Worm (Caenorhabditis elegans) whole organism, L3 larva: ENCODE data around the gene Y6G8.8.
"Not testable (repeated sequence)": the region's sequence is repeated elsewhere in the genome, so short reads cannot be mapped to it uniquely, and the experiment has no call there.

Experiments used
- R02D3.7 ChIP-seq: fragments of 150-350 bp; optimal IDR thresholded peaks from 2 replicates; lab custom pipeline; 2014; ENCODE audit warnings: missing biosample characterization, missing genetic modification characterization
- ZK546.5 ChIP-seq: sonication (generic microtip); optimal IDR thresholded peaks from 2 replicates; lab custom pipeline; 2017; ENCODE audit warnings: missing biosample characterization, missing genetic modification characterization
- aly-2 ChIP-seq: fragments of 150-350 bp; optimal IDR thresholded peaks from 2 replicates; lab custom pipeline; 2014; ENCODE audit warnings: missing biosample characterization, missing genetic modification characterization
- ceh-16 ChIP-seq: sonication (generic microtip); optimal IDR thresholded peaks from 2 replicates; lab custom pipeline; 2017; ENCODE audit warnings: missing biosample characterization, missing genetic modification characterization
- ceh-28 ChIP-seq: fragments of 150-350 bp; optimal IDR thresholded peaks from 2 replicates; lab custom pipeline; 2014; ENCODE audit warnings: missing biosample characterization, missing genetic modification reagents, missing genetic modification characterization
- daf-12 ChIP-seq: fragments of 150-350 bp; optimal IDR thresholded peaks from 2 replicates; lab custom pipeline; 2014; ENCODE audit warnings: missing biosample characterization, missing genetic modification reagents, missing genetic modification characterization
- elt-1 ChIP-seq: fragments of 150-350 bp; optimal IDR thresholded peaks from 2 replicates; lab custom pipeline; 2014; ENCODE audit warnings: missing biosample characterization, missing genetic modification characterization
- elt-2 ChIP-seq: sonication (generic microtip); optimal IDR thresholded peaks from 2 replicates; lab custom pipeline; 2016; ENCODE audit warnings: missing genetic modification reagents, mild to moderate bottlenecking, missing genetic modification characterization, missing compliant biosample characterization
- fkh-10 ChIP-seq: sonication (generic microtip); optimal IDR thresholded peaks from 2 replicates; lab custom pipeline; 2017; ENCODE audit warnings: missing biosample characterization, missing genetic modification reagents, missing genetic modification characterization
- fos-1 ChIP-seq: fragments of 150-350 bp; optimal IDR thresholded peaks from 2 replicates; lab custom pipeline; 2014; ENCODE audit warnings: missing biosample characterization, missing genetic modification characterization
- nhr-12 ChIP-seq: fragments of 150-350 bp; optimal IDR thresholded peaks from 2 replicates; lab custom pipeline; 2014; ENCODE audit warnings: missing biosample characterization, missing genetic modification characterization
- nhr-237 ChIP-seq: fragments of 150-350 bp; optimal IDR thresholded peaks from 2 replicates; lab custom pipeline; 2014; ENCODE audit warnings: missing biosample characterization, missing genetic modification characterization
- nhr-43 ChIP-seq: sonication (generic microtip); optimal IDR thresholded peaks from 2 replicates; lab custom pipeline; 2016; ENCODE audit warnings: mild to moderate bottlenecking, missing genetic modification characterization, missing compliant biosample characterization; ENCODE audit not compliant: poor library complexity, severe bottlenecking
- nhr-67 ChIP-seq: fragments of 150-350 bp; optimal IDR thresholded peaks from 2 replicates; lab custom pipeline; 2014; ENCODE audit warnings: missing biosample characterization, missing genetic modification characterization
- nhr-77 ChIP-seq: fragments of 150-350 bp; optimal IDR thresholded peaks from 2 replicates; lab custom pipeline; 2014; ENCODE audit warnings: missing biosample characterization, missing genetic modification characterization
- pha-4 ChIP-seq: fragments of 150-350 bp; optimal IDR thresholded peaks from 2 replicates; lab custom pipeline; 2014; ENCODE audit warnings: missing biosample characterization, missing genetic modification reagents, missing genetic modification characterization
- pqm-1 ChIP-seq: fragments of 150-350 bp; optimal IDR thresholded peaks from 2 replicates; lab custom pipeline; 2017; ENCODE audit warnings: missing biosample characterization, missing genetic modification characterization, inconsistent platforms
- skn-1 ChIP-seq: fragments of 150-350 bp; optimal IDR thresholded peaks from 2 replicates; lab custom pipeline; 2014; ENCODE audit warnings: missing biosample characterization, missing genetic modification characterization
- tbx-2 ChIP-seq: sonication (generic microtip); optimal IDR thresholded peaks from 2 replicates; lab custom pipeline; 2016; ENCODE audit warnings: mild to moderate bottlenecking, missing genetic modification characterization, missing compliant biosample characterization
- unc-39 ChIP-seq: sonication (generic microtip); optimal IDR thresholded peaks from 4 replicates; lab custom pipeline; 2017; ENCODE audit warnings: missing biosample characterization, missing genetic modification characterization
- unc-62 ChIP-seq: fragments of 150-350 bp; sonication (generic microtip); optimal IDR thresholded peaks from 4 replicates; lab custom pipeline; 2014; ENCODE audit warnings: missing biosample characterization, missing genetic modification reagents, missing genetic modification characterization
- zag-1 ChIP-seq: fragments of 150-350 bp; optimal IDR thresholded peaks from 2 replicates; lab custom pipeline; 2014; ENCODE audit warnings: missing biosample characterization, missing genetic modification characterization
- ztf-11 ChIP-seq: fragments of 150-350 bp; optimal IDR thresholded peaks from 2 replicates; lab custom pipeline; 2014; ENCODE audit warnings: missing biosample characterization, missing genetic modification characterization
- ztf-4 ChIP-seq: fragments of 150-350 bp; optimal IDR thresholded peaks from 2 replicates; lab custom pipeline; 2014; ENCODE audit warnings: missing biosample characterization, missing genetic modification characterization

Gene Y6G8.8

DNA sequence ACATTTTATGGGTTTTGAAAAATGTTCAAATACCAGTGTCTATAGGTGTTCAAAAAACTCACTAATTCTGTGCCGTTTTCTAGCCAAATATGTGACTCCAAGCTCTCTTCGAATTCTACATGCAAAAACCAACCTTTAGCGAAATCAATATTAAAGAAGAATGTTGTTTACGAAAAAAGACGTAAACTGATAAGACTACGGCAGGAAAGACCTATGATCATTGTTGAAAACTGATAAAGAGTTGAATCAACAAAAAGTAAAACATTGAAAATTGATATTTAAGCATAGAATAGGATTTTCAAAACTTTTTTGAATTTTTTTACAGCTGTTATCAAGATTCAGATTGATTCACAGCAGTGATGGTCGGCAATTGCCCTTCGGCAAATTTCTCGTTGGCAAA is 21.6 kb upstream of the Y6G8.8 start, which contains the start of gene Y6G8.2:
Y6G8.2 (minus strand) TSS at position 147 of the 400 bp plus-strand sequence.
- TF ChIP-seq aly-2 (tag; lab: Kevin White, UChicago) (no peak), nhr-67 (no peak), pqm-1 (peak; percentile 80), elt-2 (peak; percentile 88), pha-4 (tag; lab: Kevin White, UChicago) (peak; percentile 61)

DNA sequence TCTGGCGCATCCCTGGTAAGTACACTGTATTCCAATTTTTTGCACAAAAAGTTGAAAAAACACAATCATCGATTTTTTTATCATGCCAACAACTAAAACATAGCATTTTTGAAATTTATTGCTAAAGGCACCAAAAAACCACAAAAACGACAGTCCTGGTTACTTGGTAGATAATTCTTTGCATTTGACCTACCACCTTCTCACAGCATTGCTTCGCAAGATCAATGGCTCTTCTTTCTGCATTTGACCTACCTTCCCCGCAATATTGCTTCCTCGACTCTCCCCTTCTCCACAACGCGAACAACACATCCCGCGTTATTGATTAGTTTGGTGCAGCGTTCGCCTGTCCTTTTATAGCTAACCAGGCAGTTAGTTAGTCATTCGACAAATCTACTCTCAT is 18.8 kb upstream of the Y6G8.8 start, which contains the start of gene ztf-25:
ztf-25 (plus strand) TSS at position 301 of the 400 bp plus-strand sequence.
- TF ChIP-seq unc-62 (no peak), ceh-16 (tag; lab: Kevin White, UChicago) (no peak)
- TF ChIP-seq, all 47 proteins: peak for 0

DNA sequence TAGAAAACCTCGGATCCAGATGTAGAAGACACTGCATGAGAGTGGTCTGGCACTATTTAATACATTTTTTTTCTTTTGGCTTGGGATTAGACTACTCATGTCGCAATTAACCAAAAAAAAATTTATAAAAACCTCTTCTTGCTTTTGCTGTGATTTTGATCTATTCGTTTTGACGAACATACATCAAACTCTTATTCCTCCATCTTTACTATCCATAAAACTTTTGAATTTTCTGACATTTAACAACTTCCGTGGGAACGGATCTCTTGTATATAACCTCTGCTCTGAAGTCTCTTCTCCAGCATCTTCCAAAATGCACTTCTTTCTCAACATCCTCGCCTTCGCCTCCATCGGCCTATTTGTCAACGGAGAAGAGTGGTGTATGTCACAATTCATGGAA is 14.3 kb upstream of the Y6G8.8 start, which contains the start of gene Y6G8.16:
Y6G8.16 (plus strand) TSS at position 301 of the 400 bp plus-strand sequence.
- TF ChIP-seq tbx-2 (tag; lab: Kevin White, UChicago); nhr-237; pqm-1: not testable (repeated sequence)

DNA sequence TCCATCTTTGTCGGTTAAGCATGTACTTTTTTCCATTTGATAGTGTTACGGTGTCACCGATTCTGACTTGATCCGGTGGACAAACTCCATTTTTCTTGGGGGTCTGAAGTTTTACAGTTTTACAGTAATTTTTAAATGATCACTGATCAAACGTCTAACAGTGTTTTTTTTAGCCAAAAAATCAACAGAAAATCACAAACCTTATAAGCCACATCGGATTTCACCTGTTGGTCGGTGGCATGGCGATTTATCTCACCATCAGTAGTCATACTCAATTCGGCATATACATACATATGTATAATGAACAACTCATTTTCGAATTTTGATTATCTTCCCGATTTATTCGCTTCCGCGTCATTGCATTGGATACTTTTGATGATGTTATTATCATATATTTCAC is 12.6 kb upstream of the Y6G8.8 start, which contains the start of gene srz-91:
srz-91 (plus strand) TSS at position 301 of the 400 bp plus-strand sequence.
- TF ChIP-seq unc-39 (tag; lab: Kevin White, UChicago) (no peak), ceh-28 (no peak), nhr-12 (tag; lab: Kevin White, UChicago) (no peak), unc-62 (no peak)

DNA sequence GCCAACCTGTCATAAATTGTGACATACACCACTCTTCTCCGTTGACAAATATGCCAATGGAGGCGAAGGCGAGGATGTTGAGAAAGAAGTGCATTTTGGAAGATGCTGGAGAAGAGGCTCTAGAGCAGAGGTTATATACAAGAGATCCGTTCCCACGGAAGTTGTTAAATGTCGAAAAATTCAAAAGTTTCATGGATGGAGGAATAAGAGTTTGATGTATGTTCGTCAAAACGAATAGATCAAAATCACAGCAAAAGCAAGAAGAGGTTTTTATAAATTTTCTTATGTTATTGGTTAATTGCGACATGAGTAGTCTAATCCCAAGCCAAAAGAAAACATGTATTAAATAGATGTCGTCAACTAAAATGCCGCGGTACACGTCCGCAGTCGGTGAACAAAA is 9.9 kb upstream of the Y6G8.8 start, which contains the start of gene Y6G8.15:
Y6G8.15 (minus strand) TSS at position 101 of the 400 bp plus-strand sequence.
- not testable (repeated sequence) for TF ChIP-seq fkh-10 (GFP tag; lab: Kevin White, UChicago); tbx-2 (tag; lab: Kevin White, UChicago); ZK546.5 (tag; lab: Kevin White, UChicago)

DNA sequence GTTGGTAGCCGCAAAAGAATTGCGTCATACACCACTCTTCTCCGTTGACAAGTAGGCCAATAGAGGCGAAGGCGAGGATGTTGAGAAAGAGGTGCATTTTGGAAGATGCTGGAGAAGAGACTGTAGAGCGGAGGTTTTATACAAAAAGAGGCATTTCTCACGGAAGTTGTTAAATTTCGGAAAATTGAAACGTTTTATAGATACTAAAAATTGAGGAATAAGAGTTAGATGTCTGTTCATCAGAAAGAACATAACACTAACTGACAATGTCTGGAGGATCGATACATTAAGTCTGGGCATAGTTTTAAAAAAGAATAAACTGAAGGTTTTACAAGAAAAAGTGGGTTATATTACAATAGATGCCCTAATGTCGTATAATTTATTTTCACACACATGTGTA is 6.1 kb upstream of the Y6G8.8 start, which contains the start of gene Y6G8.14:
Y6G8.14 (minus strand) TSS at position 101 of the 400 bp plus-strand sequence.
- TF ChIP-seq nhr-67, result no peak
- no peak for TF ChIP-seq pqm-1
- TF ChIP-seq ceh-28, result no peak
- no peak for TF ChIP-seq tbx-2 (tag; lab: Kevin White, UChicago)
- no peak for TF ChIP-seq elt-1
- no peak for TF ChIP-seq ztf-4 (tag; lab: Kevin White, UChicago)
- TF ChIP-seq nhr-43 (tag; lab: Kevin White, UChicago), result no peak
- no peak for TF ChIP-seq R02D3.7
- TF ChIP-seq ztf-11 (tag; lab: Kevin White, UChicago), result no peak
- TF ChIP-seq fos-1, result no peak
- TF ChIP-seq, all 47 proteins: peak for 0

DNA sequence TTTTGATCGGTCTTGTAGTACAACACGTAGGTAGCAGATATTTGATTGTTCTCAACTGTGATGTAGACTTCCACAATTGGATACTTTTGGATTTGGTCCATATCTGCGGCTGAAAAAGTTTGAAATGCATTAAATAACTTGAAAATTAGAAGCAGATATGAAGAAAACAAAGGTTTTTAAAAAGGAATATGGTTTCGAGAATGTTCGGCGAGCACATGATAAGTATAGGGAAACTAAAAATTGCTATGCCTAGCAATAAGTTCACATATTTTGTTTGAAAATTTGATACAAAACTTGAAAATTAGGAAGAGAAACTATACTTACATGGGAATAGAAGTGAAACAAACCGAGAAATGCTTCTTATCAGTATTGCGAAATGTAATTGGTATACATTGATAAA is 4.8 kb upstream of the Y6G8.8 start, which contains the start of gene Y6G8.5:
Y6G8.5 (minus strand) TSS at position 101 of the 400 bp plus-strand sequence.
- no peak for TF ChIP-seq skn-1 (tag; lab: Kevin White, UChicago)
- TF ChIP-seq, all 47 proteins: peak for 0

DNA sequence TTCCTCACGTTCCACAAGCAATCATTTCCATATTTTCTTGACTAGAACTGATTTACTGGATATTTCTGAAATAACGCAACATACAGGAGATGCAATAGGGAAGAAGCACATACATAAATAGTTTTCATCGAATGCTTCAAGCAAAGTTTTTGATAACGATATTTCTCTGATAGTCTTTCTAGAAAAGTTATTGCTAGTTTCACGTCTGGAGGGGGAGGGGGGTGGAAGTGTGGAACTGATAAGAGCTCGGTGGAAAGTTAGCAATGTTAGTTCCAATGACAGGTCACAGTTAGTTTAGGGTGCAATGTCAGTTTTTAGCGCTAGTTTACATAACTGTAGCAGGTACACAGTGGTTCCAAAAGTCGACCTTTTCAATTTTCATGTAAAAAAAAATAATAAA is 3.6 kb upstream of the Y6G8.8 start, which contains the start of gene Y6G8.6:
Y6G8.6 (minus strand) TSS at position 98 of the 400 bp plus-strand sequence.
- TF ChIP-seq elt-2 (peak; percentile 83), daf-12 (no peak)

DNA sequence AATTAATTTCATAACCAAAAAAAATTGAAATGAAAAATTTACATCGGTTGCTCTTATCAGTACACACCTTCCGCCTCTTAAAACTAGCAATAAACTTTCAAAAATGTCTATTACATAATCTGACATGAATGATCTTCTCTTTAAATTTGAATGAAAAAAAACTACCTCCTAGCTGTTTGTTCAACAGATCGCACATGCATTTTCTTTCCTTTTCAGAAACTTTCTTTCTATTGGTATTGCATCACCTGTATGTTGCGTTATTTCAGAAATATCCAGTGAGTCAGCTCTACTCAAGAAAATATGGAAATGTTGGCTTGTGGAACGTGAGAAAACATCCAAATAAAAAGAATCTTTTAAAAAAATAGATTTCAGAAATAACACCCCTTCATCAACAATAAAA is 2.9 kb downstream of the Y6G8.8 start, which contains the start of gene F57G4.1:
F57G4.1 (plus strand) TSS at position 301 of the 400 bp plus-strand sequence.
- no peak for TF ChIP-seq ZK546.5 (tag; lab: Kevin White, UChicago)
- no peak for TF ChIP-seq ztf-4 (tag; lab: Kevin White, UChicago)
- no peak for TF ChIP-seq unc-62
- TF ChIP-seq aly-2 (tag; lab: Kevin White, UChicago), result no peak
- no peak for TF ChIP-seq nhr-12 (tag; lab: Kevin White, UChicago)
- TF ChIP-seq nhr-67, result no peak
- no peak for TF ChIP-seq nhr-77
- TF ChIP-seq zag-1 (tag; lab: Kevin White, UChicago), result no peak
- TF ChIP-seq R02D3.7, result no peak
